Worm (Caenorhabditis elegans) whole organism, mixed stage, embryonic: Measurements from ENCODE around the gene pat-12.

Experiments used
- elt-1 ChIP-seq: sonication (generic microtip); optimal IDR thresholded peaks from 2 replicates; lab custom pipeline; 2017; ENCODE audit warnings: missing genetic modification characterization, mild to moderate bottlenecking, missing compliant biosample characterization, antibody characterized with exemption, moderate library complexity, borderline replicate concordance; ENCODE audit not compliant: insufficient read depth
- elt-3 ChIP-seq: fragments of 150-350 bp; optimal IDR thresholded peaks from 2 replicates; lab custom pipeline; 2014; ENCODE audit warnings: missing biosample characterization, missing genetic modification characterization
- lin-13 ChIP-seq: fragments of 150-350 bp; optimal IDR thresholded peaks from 2 replicates; lab custom pipeline; 2014; ENCODE audit warnings: missing biosample characterization, missing genetic modification characterization
- lin-32 ChIP-seq: fragments of 200-800 bp; sonication (Bioruptor generic); optimal IDR thresholded peaks from 2 replicates; lab custom pipeline; 2018; ENCODE audit warnings: mild to moderate bottlenecking, missing genetic modification characterization, missing compliant biosample characterization
- lsy-2 ChIP-seq: fragments of 150-350 bp; optimal IDR thresholded peaks from 2 replicates; lab custom pipeline; 2014; ENCODE audit warnings: missing biosample characterization, missing genetic modification characterization
- mab-5 ChIP-seq: fragments of 150-350 bp; optimal IDR thresholded peaks from 2 replicates; lab custom pipeline; 2014; ENCODE audit warnings: missing biosample characterization, missing genetic modification characterization
- nhr-2 ChIP-seq: fragments of 150-350 bp; optimal IDR thresholded peaks from 2 replicates; lab custom pipeline; 2014; ENCODE audit warnings: missing biosample characterization, missing genetic modification characterization
- nhr-237 ChIP-seq: fragments of 150-350 bp; optimal IDR thresholded peaks from 2 replicates; lab custom pipeline; 2014; ENCODE audit warnings: missing biosample characterization, missing genetic modification characterization
- nhr-76 ChIP-seq: sonication (generic microtip); optimal IDR thresholded peaks from 2 replicates; lab custom pipeline; 2017; ENCODE audit warnings: missing biosample characterization, missing genetic modification characterization
- pha-4 ChIP-seq: fragments of 150-350 bp; optimal IDR thresholded peaks from 2 replicates; lab custom pipeline; 2018; ENCODE audit warnings: missing biosample characterization, missing genetic modification reagents, missing genetic modification characterization
- snpc-4 ChIP-seq: fragments of 150-350 bp; optimal IDR thresholded peaks from 2 replicates; lab custom pipeline; 2014; ENCODE audit warnings: missing biosample characterization, missing genetic modification characterization
- tbx-8 ChIP-seq: fragments of 200-800 bp; sonication (Bioruptor generic); optimal IDR thresholded peaks from 2 replicates; lab custom pipeline; 2018; ENCODE audit warnings: mild to moderate bottlenecking, missing genetic modification characterization, moderate library complexity, missing compliant biosample characterization
- unc-39 ChIP-seq: fragments of 150-350 bp; optimal IDR thresholded peaks from 2 replicates; lab custom pipeline; 2014; ENCODE audit warnings: missing biosample characterization, missing genetic modification characterization
- unc-62 ChIP-seq: fragments of 150-350 bp; optimal IDR thresholded peaks from 2 replicates; lab custom pipeline; 2014; ENCODE audit warnings: missing biosample characterization, missing genetic modification reagents, missing genetic modification characterization

DNA sequence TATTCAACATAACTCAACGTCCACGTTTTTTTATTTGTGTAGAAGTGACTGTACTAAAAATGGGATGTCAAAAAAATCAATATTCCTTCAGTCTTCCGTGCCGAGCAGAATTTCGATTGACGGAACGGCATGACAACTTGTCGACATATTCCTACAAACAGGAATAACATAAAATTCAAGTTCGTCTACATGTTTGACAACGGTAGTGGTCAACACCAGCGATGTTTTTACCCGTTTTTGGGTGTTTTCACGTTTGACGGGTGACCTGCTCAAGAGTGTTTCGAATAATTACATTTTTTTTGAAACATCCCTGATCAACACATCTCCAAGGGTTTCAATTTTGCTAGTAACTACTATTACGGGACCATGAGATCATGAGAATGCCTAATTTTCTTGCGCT is 60.3 kb downstream of the pat-12 start, which contains the start of gene W02B3.7:
- TF ChIP-seq pha-4 (tag; lab: Kevin White, UChicago) (no peak), elt-3 (tag; lab: Kevin White, UChicago) (no peak), nhr-237 (no peak), tbx-8 (GFP tag; lab: Kevin White, UChicago) (no peak), lin-32 (GFP tag; lab: Kevin White, UChicago) (no peak), elt-1 (tag; lab: Kevin White, UChicago) (no peak), unc-62 (GFP tag; lab: Kevin White, UChicago) (no peak), lsy-2 (tag; lab: Kevin White, UChicago) (no peak), mab-5 (no peak), nhr-76 (tag; lab: Kevin White, UChicago) (no peak), unc-39 (tag; lab: Kevin White, UChicago) (no peak), nhr-2 (tag; lab: Kevin White, UChicago) (no peak), lin-13 (tag; lab: Kevin White, UChicago) (no peak), snpc-4 (tag; lab: Kevin White, UChicago) (no peak)
